Worm (Caenorhabditis elegans) whole organism, mixed stage, embryonic: ENCODE data around the gene H40L08.2.

Experiments
- M03D4.4 ChIP-seq: sonication (generic microtip); optimal IDR thresholded peaks from 2 replicates; lab custom pipeline; 2017; ENCODE audit warnings: mild to moderate bottlenecking, missing genetic modification characterization, missing compliant biosample characterization
- bed-3 ChIP-seq: fragments of 200-800 bp; sonication (Bioruptor generic); optimal IDR thresholded peaks from 3 replicates; lab custom pipeline; 2018; ENCODE audit warnings: mild to moderate bottlenecking, missing genetic modification characterization, moderate library complexity, missing compliant biosample characterization
- blmp-1 ChIP-seq: fragments of 150-350 bp; optimal IDR thresholded peaks from 2 replicates; lab custom pipeline; 2014; ENCODE audit warnings: missing biosample characterization, missing genetic modification characterization
- ceh-39 ChIP-seq: fragments of 150-350 bp; optimal IDR thresholded peaks from 2 replicates; lab custom pipeline; 2014; ENCODE audit warnings: missing biosample characterization, missing genetic modification characterization
- ceh-43 ChIP-seq: fragments of 200-800 bp; sonication (Bioruptor generic); optimal IDR thresholded peaks from 2 replicates; lab custom pipeline; 2018; ENCODE audit warnings: mild to moderate bottlenecking, missing genetic modification characterization, moderate library complexity, missing compliant biosample characterization
- ceh-83 ChIP-seq: fragments of 200-800 bp; sonication (Bioruptor generic); optimal IDR thresholded peaks from 2 replicates; lab custom pipeline; 2018; ENCODE audit warnings: mild to moderate bottlenecking, missing genetic modification characterization, missing compliant biosample characterization
- ces-1 ChIP-seq: fragments of 150-350 bp; optimal IDR thresholded peaks from 2 replicates; lab custom pipeline; 2014; ENCODE audit warnings: missing biosample characterization, missing genetic modification reagents, missing genetic modification characterization
- cnd-1 ChIP-seq: fragments of 200-800 bp; sonication (Bioruptor generic); optimal IDR thresholded peaks from 2 replicates; lab custom pipeline; 2018; ENCODE audit warnings: mild to moderate bottlenecking, missing genetic modification characterization, missing compliant biosample characterization
- drap-1 ChIP-seq: fragments of 200-800 bp; sonication (Bioruptor generic); optimal IDR thresholded peaks from 3 replicates; lab custom pipeline; 2018; ENCODE audit warnings: mild to moderate bottlenecking, missing genetic modification characterization, missing compliant biosample characterization
- elt-1 ChIP-seq: sonication (generic microtip); optimal IDR thresholded peaks from 2 replicates; lab custom pipeline; 2017; ENCODE audit warnings: missing genetic modification characterization, mild to moderate bottlenecking, missing compliant biosample characterization, antibody characterized with exemption, moderate library complexity, borderline replicate concordance; ENCODE audit not compliant: insufficient read depth
- elt-3 ChIP-seq: fragments of 150-350 bp; optimal IDR thresholded peaks from 2 replicates; lab custom pipeline; 2014; ENCODE audit warnings: missing biosample characterization, missing genetic modification characterization
- flh-1 ChIP-seq: fragments of 200-800 bp; sonication (Bioruptor generic); optimal IDR thresholded peaks from 2 replicates; lab custom pipeline; 2018; ENCODE audit warnings: mild to moderate bottlenecking, missing genetic modification characterization, moderate library complexity, missing compliant biosample characterization
- ham-2 ChIP-seq: fragments of 200-800 bp; sonication (Bioruptor generic); optimal IDR thresholded peaks from 2 replicates; lab custom pipeline; 2018; ENCODE audit warnings: mild to moderate bottlenecking, missing genetic modification characterization, missing compliant biosample characterization
- hlh-1 ChIP-seq: fragments of 150-350 bp; optimal IDR thresholded peaks from 2 replicates; lab custom pipeline; 2014; ENCODE audit warnings: missing biosample characterization, missing genetic modification reagents, missing genetic modification characterization
- lin-13 ChIP-seq: fragments of 150-350 bp; optimal IDR thresholded peaks from 2 replicates; lab custom pipeline; 2014; ENCODE audit warnings: missing biosample characterization, missing genetic modification characterization
- lin-32 ChIP-seq: fragments of 200-800 bp; sonication (Bioruptor generic); optimal IDR thresholded peaks from 2 replicates; lab custom pipeline; 2018; ENCODE audit warnings: mild to moderate bottlenecking, missing genetic modification characterization, missing compliant biosample characterization
- lsy-2 ChIP-seq: fragments of 150-350 bp; optimal IDR thresholded peaks from 2 replicates; lab custom pipeline; 2014; ENCODE audit warnings: missing biosample characterization, missing genetic modification characterization
- mab-5 ChIP-seq: fragments of 150-350 bp; optimal IDR thresholded peaks from 2 replicates; lab custom pipeline; 2014; ENCODE audit warnings: missing biosample characterization, missing genetic modification characterization
- mls-2 ChIP-seq: sonication (generic microtip); optimal IDR thresholded peaks from 2 replicates; lab custom pipeline; 2016; ENCODE audit warnings: mild to moderate bottlenecking, missing genetic modification characterization, moderate library complexity, missing compliant biosample characterization
- nhr-12 ChIP-seq: fragments of 150-350 bp; optimal IDR thresholded peaks from 2 replicates; lab custom pipeline; 2014; ENCODE audit warnings: missing biosample characterization, missing genetic modification characterization
- nhr-2 ChIP-seq: fragments of 150-350 bp; optimal IDR thresholded peaks from 2 replicates; lab custom pipeline; 2014; ENCODE audit warnings: missing biosample characterization, missing genetic modification characterization
- nhr-237 ChIP-seq: fragments of 150-350 bp; optimal IDR thresholded peaks from 2 replicates; lab custom pipeline; 2014; ENCODE audit warnings: missing biosample characterization, missing genetic modification characterization
- nhr-28 ChIP-seq: fragments of 150-350 bp; optimal IDR thresholded peaks from 2 replicates; lab custom pipeline; 2014; ENCODE audit warnings: missing biosample characterization, missing genetic modification characterization
- nhr-76 ChIP-seq: sonication (generic microtip); optimal IDR thresholded peaks from 2 replicates; lab custom pipeline; 2017; ENCODE audit warnings: missing biosample characterization, missing genetic modification characterization
- pha-4 ChIP-seq: fragments of 150-350 bp; optimal IDR thresholded peaks from 2 replicates; lab custom pipeline; 2018; ENCODE audit warnings: missing biosample characterization, missing genetic modification reagents, missing genetic modification characterization
- snpc-4 ChIP-seq: fragments of 150-350 bp; optimal IDR thresholded peaks from 2 replicates; lab custom pipeline; 2014; ENCODE audit warnings: missing biosample characterization, missing genetic modification characterization
- tbx-8 ChIP-seq: fragments of 200-800 bp; sonication (Bioruptor generic); optimal IDR thresholded peaks from 2 replicates; lab custom pipeline; 2018; ENCODE audit warnings: mild to moderate bottlenecking, missing genetic modification characterization, moderate library complexity, missing compliant biosample characterization
- unc-120 ChIP-seq: sonication (generic microtip); optimal IDR thresholded peaks from 2 replicates; lab custom pipeline; 2017; ENCODE audit warnings: missing genetic modification characterization, missing compliant biosample characterization; ENCODE audit not compliant: poor library complexity, severe bottlenecking
- unc-39 ChIP-seq: fragments of 150-350 bp; optimal IDR thresholded peaks from 2 replicates; lab custom pipeline; 2014; ENCODE audit warnings: missing biosample characterization, missing genetic modification characterization
- unc-62 ChIP-seq: fragments of 150-350 bp; optimal IDR thresholded peaks from 2 replicates; lab custom pipeline; 2014; ENCODE audit warnings: missing biosample characterization, missing genetic modification reagents, missing genetic modification characterization
- zip-8 ChIP-seq: fragments of 150-350 bp; optimal IDR thresholded peaks from 2 replicates; lab custom pipeline; 2014; ENCODE audit warnings: missing biosample characterization, missing genetic modification characterization
- ztf-11 ChIP-seq: fragments of 150-350 bp; optimal IDR thresholded peaks from 2 replicates; lab custom pipeline; 2014; ENCODE audit warnings: missing biosample characterization, missing genetic modification characterization

Gene H40L08.2

ce11 chrX:15096277-15096676, 18.7 kb upstream of the H40L08.2 start:
- no peak for TF ChIP-seq ham-2 (GFP tag; lab: Kevin White, UChicago)
- TF ChIP-seq ces-1 (GFP tag; lab: Kevin White, UChicago): no peak
- TF ChIP-seq ceh-43: no peak
- no peak for TF ChIP-seq unc-62 (GFP tag; lab: Kevin White, UChicago)
- no peak for TF ChIP-seq flh-1
- no peak for TF ChIP-seq tbx-8 (GFP tag; lab: Kevin White, UChicago)
- no peak for TF ChIP-seq lin-32
- TF ChIP-seq nhr-12 (tag; lab: Kevin White, UChicago): no peak
- TF ChIP-seq nhr-28 (tag; lab: Kevin White, UChicago): no peak
- no peak for TF ChIP-seq elt-1 (tag; lab: Kevin White, UChicago)
- TF ChIP-seq drap-1 (GFP tag; lab: Kevin White, UChicago): no peak
- TF ChIP-seq ztf-11: no peak
- no peak for TF ChIP-seq blmp-1 (tag; lab: Kevin White, UChicago)
- no peak for TF ChIP-seq M03D4.4
- no peak for TF ChIP-seq ceh-83 (GFP tag; lab: Kevin White, UChicago)
- no peak for TF ChIP-seq nhr-237 (tag; lab: Kevin White, UChicago)
- no peak for TF ChIP-seq nhr-2 (tag; lab: Kevin White, UChicago)
- no peak for TF ChIP-seq hlh-1 (tag; lab: Kevin White, UChicago)

- TF ChIP-seq lin-13 (tag; lab: Kevin White, UChicago) (no peak), blmp-1 (tag; lab: Kevin White, UChicago) (no peak), unc-62 (GFP tag; lab: Kevin White, UChicago) (no peak), ztf-11 (no peak), ceh-39 (tag; lab: Kevin White, UChicago) (no peak), flh-1 (no peak), M03D4.4 (no peak)
Observed at ce11 chrX:15094973-15095372, 17.4 kb upstream of the H40L08.2 start, which contains the start of gene F09B12.7. Gene F09B12.7, minus strand, starts transcription at chrX:15095073.

ce11 chrX:15092775-15093386, 15.3 kb upstream of the H40L08.2 start:
- TF ChIP-seq tbx-8 (GFP tag; lab: Kevin White, UChicago): no peak
- TF ChIP-seq M03D4.4: no peak
- no peak for TF ChIP-seq unc-120 (tag; lab: Kevin White, UChicago)
- TF ChIP-seq snpc-4 (tag; lab: Kevin White, UChicago): no peak

- TF ChIP-seq elt-3 (tag; lab: Kevin White, UChicago) (no peak), ztf-11 (no peak), nhr-12 (tag; lab: Kevin White, UChicago) (no peak), ceh-83 (GFP tag; lab: Kevin White, UChicago) (no peak), pha-4 (tag; lab: Kevin White, UChicago) (no peak), ceh-39 (tag; lab: Kevin White, UChicago) (no peak), M03D4.4 (no peak), nhr-76 (no peak), drap-1 (GFP tag; lab: Kevin White, UChicago) (no peak), nhr-2 (tag; lab: Kevin White, UChicago) (no peak), snpc-4 (tag; lab: Kevin White, UChicago) (no peak), lin-13 (tag; lab: Kevin White, UChicago) (no peak), lin-32 (no peak), bed-3 (GFP tag; lab: Kevin White, UChicago) (no peak)
Observed at ce11 chrX:15089123-15089522, 11.6 kb upstream of the H40L08.2 start, which contains the start of gene flr-4. Gene flr-4, plus strand, starts transcription at chrX:15089397.

- no peak for TF ChIP-seq M03D4.4
- TF ChIP-seq nhr-2 (tag; lab: Kevin White, UChicago): no peak
- TF ChIP-seq lsy-2 (tag; lab: Kevin White, UChicago): no peak
- TF ChIP-seq mab-5 (tag; lab: Kevin White, UChicago): no peak
- TF ChIP-seq, all 35 proteins: peak for 0
Observed at ce11 chrX:15087752-15088151, 10.2 kb upstream of the H40L08.2 start.

- TF ChIP-seq ceh-43: no peak
- TF ChIP-seq hlh-1 (tag; lab: Kevin White, UChicago): no peak
- no peak for TF ChIP-seq unc-39 (tag; lab: Kevin White, UChicago)
- TF ChIP-seq elt-1 (tag; lab: Kevin White, UChicago): no peak
- no peak for TF ChIP-seq ceh-83 (GFP tag; lab: Kevin White, UChicago)
- no peak for TF ChIP-seq cnd-1 (tag; lab: Kevin White, UChicago)
- TF ChIP-seq elt-3 (tag; lab: Kevin White, UChicago): no peak
- TF ChIP-seq ham-2 (GFP tag; lab: Kevin White, UChicago): no peak
- no peak for TF ChIP-seq lin-32
- TF ChIP-seq bed-3 (GFP tag; lab: Kevin White, UChicago): no peak
- TF ChIP-seq ces-1 (GFP tag; lab: Kevin White, UChicago): no peak
- no peak for TF ChIP-seq lsy-2 (tag; lab: Kevin White, UChicago)
- TF ChIP-seq mls-2 (tag; lab: Kevin White, UChicago): no peak
- no peak for TF ChIP-seq nhr-76
- TF ChIP-seq zip-8 (tag; lab: Kevin White, UChicago): no peak
- TF ChIP-seq unc-62 (GFP tag; lab: Kevin White, UChicago): no peak
Observed at ce11 chrX:15084395-15084794, 6.9 kb upstream of the H40L08.2 start, which contains the start of gene F09B12.5. Gene F09B12.5, plus strand, starts transcription at chrX:15084695.
